Worm (Caenorhabditis elegans) whole organism, L3 larva: Measurements from ENCODE around the gene ppm-1.H.

ENCODE experiments used
- aly-2 ChIP-seq: fragments of 150-350 bp; optimal IDR thresholded peaks from 2 replicates; lab custom pipeline; 2014; ENCODE audit warnings: missing biosample characterization, missing genetic modification characterization
- ama-1 ChIP-seq: fragments of 150-350 bp; optimal IDR thresholded peaks from 2 replicates; lab custom pipeline; 2018
- ceh-28 ChIP-seq: fragments of 150-350 bp; optimal IDR thresholded peaks from 2 replicates; lab custom pipeline; 2014; ENCODE audit warnings: missing biosample characterization, missing genetic modification reagents, missing genetic modification characterization
- ceh-9 ChIP-seq: sonication (generic microtip); optimal IDR thresholded peaks from 2 replicates; lab custom pipeline; 2018; ENCODE audit warnings: missing biosample characterization, missing genetic modification characterization
- elt-2 ChIP-seq: sonication (generic microtip); optimal IDR thresholded peaks from 2 replicates; lab custom pipeline; 2016; ENCODE audit warnings: missing genetic modification reagents, mild to moderate bottlenecking, missing genetic modification characterization, missing compliant biosample characterization
- fkh-10 ChIP-seq: sonication (generic microtip); optimal IDR thresholded peaks from 2 replicates; lab custom pipeline; 2017; ENCODE audit warnings: missing biosample characterization, missing genetic modification reagents, missing genetic modification characterization
- fkh-2 ChIP-seq: fragments of 150-350 bp; optimal IDR thresholded peaks from 2 replicates; lab custom pipeline; 2014; ENCODE audit warnings: missing biosample characterization, missing genetic modification reagents, missing genetic modification characterization
- hmg-11 ChIP-seq: sonication (generic microtip); optimal IDR thresholded peaks from 2 replicates; lab custom pipeline; 2016; ENCODE audit warnings: missing genetic modification characterization, missing compliant biosample characterization
- jun-1 ChIP-seq: fragments of 150-350 bp; optimal IDR thresholded peaks from 2 replicates; lab custom pipeline; 2014; ENCODE audit warnings: missing biosample characterization, missing genetic modification reagents, missing genetic modification characterization
- lin-15B ChIP-seq: fragments of 150-350 bp; optimal IDR thresholded peaks from 2 replicates; lab custom pipeline; 2014; ENCODE audit warnings: missing biosample characterization, missing genetic modification characterization
- lin-39 ChIP-seq: fragments of 150-350 bp; optimal IDR thresholded peaks from 2 replicates; lab custom pipeline; 2018; ENCODE audit warnings: missing biosample characterization, missing genetic modification reagents, missing genetic modification characterization
- lsy-12 ChIP-seq: sonication (generic microtip); optimal IDR thresholded peaks from 2 replicates; lab custom pipeline; 2016; ENCODE audit warnings: mild to moderate bottlenecking, missing genetic modification characterization, missing compliant biosample characterization
- mml-1 ChIP-seq: fragments of 150-350 bp; sonication (generic microtip); optimal IDR thresholded peaks from 3 replicates; lab custom pipeline; 2014; ENCODE audit warnings: missing biosample characterization, missing genetic modification characterization
- nfya-1 ChIP-seq: sonication (generic microtip); optimal IDR thresholded peaks from 2 replicates; lab custom pipeline; 2017; ENCODE audit warnings: missing genetic modification characterization, mild to moderate bottlenecking, missing compliant biosample characterization, antibody characterized with exemption, moderate library complexity; ENCODE audit not compliant: insufficient read depth
- nhr-12 ChIP-seq: fragments of 150-350 bp; optimal IDR thresholded peaks from 2 replicates; lab custom pipeline; 2014; ENCODE audit warnings: missing biosample characterization, missing genetic modification characterization
- nhr-23 ChIP-seq: fragments of 150-350 bp; optimal IDR thresholded peaks from 2 replicates; lab custom pipeline; 2014; ENCODE audit warnings: missing biosample characterization, missing genetic modification reagents, missing genetic modification characterization
- nhr-237 ChIP-seq: fragments of 150-350 bp; optimal IDR thresholded peaks from 2 replicates; lab custom pipeline; 2014; ENCODE audit warnings: missing biosample characterization, missing genetic modification characterization
- nhr-25 ChIP-seq: sonication (generic microtip); optimal IDR thresholded peaks from 2 replicates; lab custom pipeline; 2017; ENCODE audit warnings: missing biosample characterization, missing genetic modification characterization
- nhr-28 ChIP-seq: fragments of 150-350 bp; optimal IDR thresholded peaks from 2 replicates; lab custom pipeline; 2014; ENCODE audit warnings: missing biosample characterization, missing genetic modification characterization
- nhr-43 ChIP-seq: sonication (generic microtip); optimal IDR thresholded peaks from 2 replicates; lab custom pipeline; 2016; ENCODE audit warnings: mild to moderate bottlenecking, missing genetic modification characterization, missing compliant biosample characterization; ENCODE audit not compliant: poor library complexity, severe bottlenecking
- nhr-76 ChIP-seq: fragments of 150-350 bp; sonication (generic microtip); optimal IDR thresholded peaks from 5 replicates; lab custom pipeline; 2014; ENCODE audit warnings: missing biosample characterization, missing genetic modification characterization
- nhr-77 ChIP-seq: fragments of 150-350 bp; optimal IDR thresholded peaks from 2 replicates; lab custom pipeline; 2014; ENCODE audit warnings: missing biosample characterization, missing genetic modification characterization
- pha-4 ChIP-seq: fragments of 150-350 bp; optimal IDR thresholded peaks from 2 replicates; lab custom pipeline; 2014; ENCODE audit warnings: missing biosample characterization, missing genetic modification reagents, missing genetic modification characterization
- pqm-1 ChIP-seq: fragments of 150-350 bp; optimal IDR thresholded peaks from 2 replicates; lab custom pipeline; 2017; ENCODE audit warnings: missing biosample characterization, missing genetic modification characterization, inconsistent platforms
- sea-2 ChIP-seq: fragments of 150-350 bp; sonication (generic microtip); optimal IDR thresholded peaks from 4 replicates; lab custom pipeline; 2014; ENCODE audit warnings: missing biosample characterization, missing genetic modification reagents, missing genetic modification characterization
- skn-1 ChIP-seq: fragments of 150-350 bp; optimal IDR thresholded peaks from 2 replicates; lab custom pipeline; 2014; ENCODE audit warnings: missing biosample characterization, missing genetic modification characterization
- snpc-4 ChIP-seq: fragments of 150-350 bp; optimal IDR thresholded peaks from 2 replicates; lab custom pipeline; 2014; ENCODE audit warnings: missing biosample characterization, missing genetic modification characterization
- tbx-2 ChIP-seq: sonication (generic microtip); optimal IDR thresholded peaks from 2 replicates; lab custom pipeline; 2016; ENCODE audit warnings: mild to moderate bottlenecking, missing genetic modification characterization, missing compliant biosample characterization
- zag-1 ChIP-seq: fragments of 150-350 bp; optimal IDR thresholded peaks from 2 replicates; lab custom pipeline; 2014; ENCODE audit warnings: missing biosample characterization, missing genetic modification characterization

Gene ppm-1.H

DNA sequence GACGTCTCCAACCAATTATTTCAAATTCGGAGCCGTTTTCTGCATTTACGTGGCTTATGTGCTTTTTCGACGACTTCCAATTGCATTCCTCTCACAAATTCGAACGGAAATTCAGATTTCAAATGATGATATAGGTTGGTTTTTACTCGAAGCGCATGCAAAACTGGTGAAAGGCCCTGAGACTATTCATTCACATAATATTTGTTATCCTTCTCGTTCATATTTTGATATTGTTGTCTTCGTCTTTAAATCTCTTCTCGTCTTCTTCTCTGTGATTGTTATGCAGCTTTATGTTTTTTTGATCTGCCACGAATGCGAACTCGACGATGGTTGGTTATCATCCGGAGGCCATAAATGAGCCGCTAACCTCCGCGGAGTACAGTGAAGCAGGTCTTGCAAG, 14.8 kb upstream of the ppm-1.H start, which contains the start of gene hpo-12:
TSS of gene hpo-12 (plus strand) at position 301 of the 400 bp plus-strand sequence.
- no peak for TF ChIP-seq fkh-2 (tag; lab: Kevin White, UChicago)
- TF ChIP-seq nhr-12 (tag; lab: Kevin White, UChicago), result no peak
- no peak for TF ChIP-seq nhr-237
- no peak for TF ChIP-seq tbx-2
- TF ChIP-seq aly-2 (tag; lab: Kevin White, UChicago), result no peak
- no peak for TF ChIP-seq nhr-76 (tag; lab: Kevin White, UChicago)

DNA sequence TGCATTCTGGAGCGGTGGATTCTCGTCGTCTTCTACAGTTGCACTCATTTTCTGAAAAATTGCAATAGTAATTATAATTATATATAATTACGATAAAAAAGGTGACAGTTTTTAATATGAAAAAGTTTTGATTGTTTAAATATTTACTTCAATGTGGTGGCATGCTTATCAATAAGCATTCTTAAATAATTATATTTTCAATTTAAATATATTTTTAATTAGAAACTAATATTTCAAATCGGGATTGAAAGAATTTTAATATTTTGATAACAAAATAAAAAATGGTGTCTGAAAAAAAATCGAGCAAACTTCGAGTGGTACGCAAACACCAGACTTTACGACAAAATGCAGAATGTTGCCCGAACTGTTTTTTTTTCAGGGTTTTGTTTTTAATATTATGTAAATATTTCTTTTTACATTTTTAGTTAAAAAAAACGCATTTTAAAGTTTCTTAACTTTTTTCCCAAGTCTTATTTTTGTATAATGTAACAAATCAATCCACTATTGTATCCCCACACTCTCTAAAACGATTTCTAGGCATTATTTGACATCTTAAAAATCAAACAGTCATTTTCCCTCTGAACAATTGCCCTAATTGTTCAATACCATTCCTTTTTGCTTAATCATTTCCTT, 14.2 kb upstream of the ppm-1.H start, which contains the start of the genes C42C1.12 and C42C1.19:
TSS of gene C42C1.12 (minus strand) at position 51 of the 633 bp plus-strand sequence.
TSS of gene C42C1.19 (plus strand) at position 583 of the 633 bp plus-strand sequence.
- TF ChIP-seq nhr-237, result no peak
- peak; percentile 49 for TF ChIP-seq pha-4 (tag; lab: Kevin White, UChicago)
- no peak for TF ChIP-seq mml-1 (tag; lab: Kevin White, UChicago)
- no peak for TF ChIP-seq skn-1 (tag; lab: Kevin White, UChicago)
- TF ChIP-seq ama-1 (lab: Kevin White, UChicago), result no peak
- TF ChIP-seq fkh-10 (GFP tag; lab: Kevin White, UChicago), result no peak
- TF ChIP-seq hmg-11 (tag; lab: Kevin White, UChicago), result peak; percentile 57
- TF ChIP-seq tbx-2, result no peak
- peak; percentile 33 for TF ChIP-seq lin-15B (tag; lab: Kevin White, UChicago)
- no peak for TF ChIP-seq zag-1 (tag; lab: Kevin White, UChicago)
- peak; percentile 14 for TF ChIP-seq elt-2 (tag; lab: Kevin White, UChicago)

DNA sequence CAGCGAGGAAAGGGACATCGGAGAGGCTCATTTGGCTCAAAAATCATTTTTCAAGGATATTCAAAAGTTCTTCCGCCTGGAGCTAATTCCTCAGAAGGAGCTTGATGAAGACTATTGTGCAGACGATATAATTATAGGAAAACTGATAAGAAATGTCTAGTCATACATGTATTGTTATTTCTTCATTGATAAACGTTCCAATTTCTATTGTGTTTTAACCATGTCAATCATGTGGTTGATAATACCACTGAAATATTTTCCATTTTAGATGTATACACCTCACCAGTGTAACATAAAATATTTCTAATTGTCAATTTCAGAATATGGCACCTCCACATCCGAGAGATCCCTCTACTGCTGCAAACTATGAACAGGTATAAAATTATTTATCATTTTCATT, 11.2 kb upstream of the ppm-1.H start, which contains the start of gene ltah-1.1:
TSS of gene ltah-1.1 (plus strand) at position 283 of the 400 bp plus-strand sequence.
- peak; percentile 54 for TF ChIP-seq elt-2 (tag; lab: Kevin White, UChicago)
- no peak for TF ChIP-seq sea-2 (GFP tag; lab: Kevin White, UChicago)

DNA sequence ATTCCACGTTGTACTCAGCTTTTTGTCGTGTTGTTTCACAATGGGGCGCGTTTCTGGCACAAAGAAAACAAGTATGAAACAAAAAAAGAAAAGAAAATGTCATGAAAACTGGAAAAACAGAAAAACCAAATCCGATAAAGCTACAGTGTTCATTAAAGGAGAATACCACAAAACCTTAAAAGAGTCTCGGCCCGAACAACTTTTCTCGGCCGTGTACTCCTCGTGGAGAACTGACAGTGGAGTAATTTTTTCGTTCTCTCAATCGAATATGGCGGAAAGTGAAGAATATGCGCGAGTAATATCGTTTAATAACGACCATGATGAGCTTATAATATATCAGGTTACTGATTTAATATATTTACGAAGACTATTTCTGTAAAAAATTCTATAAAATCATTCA, 10.4 kb upstream of the ppm-1.H start, which contains the start of the genes tag-335 and vkmt-1:
TSS of gene tag-335 (minus strand) at position 88 of the 400 bp plus-strand sequence.
TSS of gene vkmt-1 (plus strand) at position 219 of the 400 bp plus-strand sequence.
- TF ChIP-seq snpc-4 (tag; lab: Kevin White, UChicago), result no peak
- TF ChIP-seq lsy-12, result no peak
- TF ChIP-seq lin-15B (tag; lab: Kevin White, UChicago), result peak; percentile 44
- peak; percentile 1 for TF ChIP-seq nhr-23
- peak; percentile 35 for TF ChIP-seq nfya-1 (tag; lab: Kevin White, UChicago)
- TF ChIP-seq nhr-28, result no peak
- peak; percentile 28 for TF ChIP-seq nhr-43 (tag; lab: Kevin White, UChicago)

DNA sequence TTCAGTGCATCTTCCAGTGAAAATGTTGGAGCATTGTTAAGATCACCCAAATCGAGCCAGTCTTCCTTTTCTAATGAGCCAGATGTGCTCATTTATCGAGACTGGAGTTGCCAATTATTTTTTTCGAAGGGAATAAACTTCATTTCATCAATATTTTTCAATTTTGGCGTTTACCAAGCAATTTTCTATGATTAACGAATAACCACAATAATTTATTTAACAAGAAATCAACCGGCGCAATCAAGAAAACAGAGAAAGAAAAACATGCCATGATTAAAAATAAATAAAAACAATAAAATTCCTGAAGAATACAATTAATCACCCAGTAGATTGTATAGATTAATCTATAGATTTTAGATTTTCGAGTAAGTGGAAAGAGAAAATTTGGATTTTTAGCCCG, 7.8 kb upstream of the ppm-1.H start, which contains the start of gene vps-8:
TSS of gene vps-8 (minus strand) at position 101 of the 400 bp plus-strand sequence.
- TF ChIP-seq fkh-2 (tag; lab: Kevin White, UChicago) (no peak), nhr-43 (tag; lab: Kevin White, UChicago) (no peak), nhr-77 (tag; lab: Kevin White, UChicago) (no peak), fkh-10 (GFP tag; lab: Kevin White, UChicago) (no peak), skn-1 (tag; lab: Kevin White, UChicago) (no peak), tbx-2 (no peak), nhr-25 (tag; lab: Kevin White, UChicago) (no peak), aly-2 (tag; lab: Kevin White, UChicago) (no peak), lin-39 (tag; lab: Kevin White, UChicago) (no peak), ceh-28 (tag; lab: Kevin White, UChicago) (no peak), ama-1 (lab: Kevin White, UChicago) (no peak)

DNA sequence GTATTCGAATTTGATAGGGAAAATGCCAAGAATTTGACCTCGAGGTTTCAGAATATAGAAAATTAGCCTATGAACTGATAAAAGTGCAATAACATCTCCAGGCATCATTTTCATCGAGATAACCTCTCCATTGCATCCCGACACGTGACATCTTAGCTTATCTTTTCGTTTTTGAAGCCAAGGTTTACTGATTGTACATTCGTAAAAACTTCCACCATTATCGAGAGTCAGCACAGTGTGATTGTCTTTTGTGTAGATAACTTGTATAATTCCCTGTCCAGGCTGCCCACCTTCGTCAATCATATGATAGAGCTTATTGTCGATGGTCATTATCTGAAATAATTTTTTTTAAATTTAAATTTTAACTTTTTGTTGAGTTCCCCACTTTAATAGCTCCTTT, 6.2 kb upstream of the ppm-1.H start:
- no peak for TF ChIP-seq nhr-12 (tag; lab: Kevin White, UChicago)
- no peak for TF ChIP-seq sea-2 (GFP tag; lab: Kevin White, UChicago)
- TF ChIP-seq skn-1 (tag; lab: Kevin White, UChicago), result no peak
- no peak for TF ChIP-seq hmg-11 (tag; lab: Kevin White, UChicago)
- peak; percentile 37 for TF ChIP-seq pqm-1 (tag; lab: Kevin White, UChicago)
- no peak for TF ChIP-seq nhr-77 (tag; lab: Kevin White, UChicago)
- TF ChIP-seq elt-2 (tag; lab: Kevin White, UChicago), result peak; percentile 73
- TF ChIP-seq nhr-28, result no peak
- TF ChIP-seq nhr-237, result no peak
- no peak for TF ChIP-seq jun-1 (tag; lab: Kevin White, UChicago)
- TF ChIP-seq ceh-9 (tag; lab: Kevin White, UChicago), result no peak
- no peak for TF ChIP-seq tbx-2
